Fruit fly (Drosophila melanogaster) whole organism: Measurements from ENCODE around the gene CG4611.

ENCODE experiments used
- CG8478 ChIP-seq: fragments of >200 bp; optimal IDR thresholded peaks from 2 replicates; lab custom pipeline; 2018; ENCODE audit warnings: inconsistent platforms
- Dll ChIP-seq: fragments of >200 bp; optimal IDR thresholded peaks from 2 replicates; lab custom pipeline; 2017
- EcR ChIP-seq, 2 experiments: fragments of >200 bp; optimal IDR thresholded peaks; 2 replicates each; lab custom pipeline; 2017; ENCODE audit warnings: missing biosample characterization in 2 of 2, missing genetic modification characterization in 2 of 2, missing genetic modification reagents in 2 of 2
- pan ChIP-seq: fragments of >200 bp; optimal IDR thresholded peaks from 2 replicates; lab custom pipeline; 2017
- psq ChIP-seq: fragments of >200 bp; optimal IDR thresholded peaks from 2 replicates; lab custom pipeline; 2017
- usp ChIP-seq: fragments of >200 bp; optimal IDR thresholded peaks from 2 replicates; lab custom pipeline; 2017; ENCODE audit warnings: missing biosample characterization, missing genetic modification characterization, mixed read lengths

The CG4611 gene

DNA sequence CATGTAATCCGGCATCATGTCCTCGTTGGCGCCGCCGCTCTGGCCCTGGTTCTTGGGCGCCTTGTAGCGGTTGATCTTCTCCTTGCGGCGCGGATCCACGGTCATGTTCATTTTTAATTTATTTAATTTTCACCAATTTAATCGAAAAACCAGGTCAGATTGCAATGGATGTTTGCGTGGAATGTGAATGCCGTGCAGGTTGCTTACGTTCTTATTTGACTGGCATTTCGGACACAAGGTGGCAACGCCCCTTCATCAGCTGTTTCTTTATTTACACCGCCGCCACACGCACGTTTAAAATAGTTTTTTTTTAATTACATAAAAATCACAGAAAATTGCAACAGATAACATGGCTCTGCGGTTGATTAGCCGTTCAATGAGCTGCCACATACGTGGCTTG is at the start of gene CG4611, which contains the start of gene CG10674:
CG4611 (plus strand) TSS at position 254 of the 400 bp plus-strand sequence.
CG10674 (minus strand) TSS at position 170 of the 400 bp plus-strand sequence.
- TF ChIP-seq CG8478 (no peak), EcR (GFP tag; optimal IDR thresholded peaks at IDR 0.05; lab: Kevin White, UChicago) (no peak), psq (lab: Kevin White, UChicago) (no peak), Dll (no peak), pan (lab: Kevin White, UChicago) (no peak), usp (GFP tag; lab: Kevin White, UChicago) (no peak)

DNA sequence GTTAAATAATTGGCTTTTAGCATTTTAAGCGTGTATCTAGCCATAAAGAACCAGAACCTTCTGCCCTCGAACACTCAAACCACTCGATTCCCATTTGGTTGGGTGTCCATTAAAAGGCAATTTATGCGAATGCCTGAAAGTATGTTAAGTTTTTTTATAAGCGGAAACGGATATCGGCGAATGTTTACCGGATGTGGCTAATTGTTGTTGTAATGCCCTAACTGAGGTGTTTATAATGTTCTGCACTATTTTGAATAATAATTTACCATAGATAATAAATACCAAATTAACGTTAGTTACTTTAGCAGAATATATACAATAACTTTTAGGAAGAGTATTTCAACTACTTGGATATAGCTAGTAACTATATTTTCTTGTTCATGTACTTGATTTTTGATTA is 39.5 kb upstream of the CG4611 start:
- no peak for TF ChIP-seq pan (lab: Kevin White, UChicago)
- TF ChIP-seq usp (GFP tag; lab: Kevin White, UChicago): no peak
- no peak for TF ChIP-seq EcR (GFP tag; optimal IDR thresholded peaks at IDR 0.05; lab: Kevin White, UChicago)
- TF ChIP-seq Dll: no peak
- TF ChIP-seq CG8478: no peak
- no peak for TF ChIP-seq psq (lab: Kevin White, UChicago)

DNA sequence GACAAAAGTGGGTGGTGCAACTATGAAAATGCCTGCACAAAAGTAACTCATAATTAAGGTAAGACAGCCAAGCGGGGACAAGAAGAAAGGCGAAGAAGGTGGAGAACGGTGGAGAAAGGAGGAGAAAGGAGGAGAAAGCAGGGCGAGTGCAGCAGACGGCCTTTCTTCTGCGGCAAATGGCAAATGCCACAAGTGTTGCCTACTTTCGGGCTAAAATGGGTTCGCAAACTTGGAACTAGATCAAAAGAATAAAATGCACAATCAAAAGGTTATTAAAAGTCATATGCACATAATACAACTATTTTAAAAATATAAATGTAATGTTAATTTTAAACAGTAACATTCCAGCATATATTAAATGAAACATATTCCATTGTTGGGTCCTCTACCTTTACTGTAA is 34.1 kb upstream of the CG4611 start:
- TF ChIP-seq psq (lab: Kevin White, UChicago): no peak
- no peak for TF ChIP-seq pan (lab: Kevin White, UChicago)
- no peak for TF ChIP-seq EcR (GFP tag; optimal IDR thresholded peaks at IDR 0.05; lab: Kevin White, UChicago)
- no peak for TF ChIP-seq usp (GFP tag; lab: Kevin White, UChicago)
- TF ChIP-seq CG8478: no peak
- TF ChIP-seq Dll: no peak

DNA sequence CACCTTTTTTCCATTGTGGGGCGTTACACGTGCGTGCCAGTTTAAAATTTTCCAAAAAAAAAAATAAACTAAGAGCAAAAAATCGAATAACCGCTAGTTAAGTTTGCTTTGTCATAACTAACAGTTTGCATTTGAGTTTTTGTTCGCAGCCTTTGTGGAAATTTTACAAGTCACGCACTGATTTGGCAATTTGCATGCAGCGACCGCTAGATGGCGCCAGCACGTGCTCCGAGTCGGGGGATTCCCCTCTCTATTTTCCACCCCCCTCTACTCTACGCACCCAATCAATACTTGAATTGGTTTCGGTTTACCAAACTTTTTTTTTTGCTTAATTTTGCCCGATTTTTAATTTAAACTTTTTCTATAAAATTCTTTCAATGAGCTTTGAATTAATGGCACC is 11.0 kb upstream of the CG4611 start:
- TF ChIP-seq psq (lab: Kevin White, UChicago): no peak

DNA sequence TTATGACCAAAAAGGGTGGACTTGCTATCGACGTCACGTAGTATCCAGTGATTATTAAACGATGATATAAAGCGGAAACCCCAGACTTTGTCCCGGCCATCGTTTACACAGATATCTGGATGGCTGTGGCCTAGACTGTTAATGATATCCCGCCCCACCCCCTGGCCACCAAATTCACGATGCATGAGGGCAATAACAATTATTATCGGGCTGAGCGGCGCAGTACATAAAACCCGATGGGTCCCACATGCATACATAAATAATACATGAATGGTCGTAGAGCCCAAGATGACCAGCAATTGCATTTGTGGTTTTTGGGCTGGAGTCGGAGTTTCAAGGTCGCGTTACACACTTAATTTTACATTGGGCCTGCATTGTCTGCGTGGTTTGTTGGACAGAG is 8.6 kb upstream of the CG4611 start:
- TF ChIP-seq CG8478 (no peak), Dll (no peak), pan (lab: Kevin White, UChicago) (no peak), usp (GFP tag; lab: Kevin White, UChicago) (no peak), EcR (GFP tag; optimal IDR thresholded peaks at IDR 0.05; lab: Kevin White, UChicago) (no peak), psq (lab: Kevin White, UChicago) (no peak)

DNA sequence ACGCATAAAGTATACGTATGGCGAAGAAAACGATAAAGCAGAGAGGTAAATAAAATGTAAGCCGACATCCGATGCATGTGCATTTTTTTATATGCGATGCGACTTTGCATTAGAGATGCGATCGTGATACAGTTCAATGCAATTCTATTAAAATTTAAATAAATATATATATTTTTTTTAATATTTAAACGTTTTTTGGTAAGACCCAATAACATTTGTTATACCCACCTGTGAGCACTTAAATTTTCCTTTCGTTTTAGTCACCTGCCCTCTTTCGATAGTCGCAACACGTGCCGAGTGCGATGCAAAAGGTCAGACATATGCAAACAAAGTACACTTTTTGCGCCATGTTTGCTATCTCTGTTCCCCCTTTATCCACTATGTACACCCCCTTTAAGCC is 8.0 kb upstream of the CG4611 start:
- TF ChIP-seq CG8478 (no peak), pan (lab: Kevin White, UChicago) (no peak), usp (GFP tag; lab: Kevin White, UChicago) (no peak), psq (lab: Kevin White, UChicago) (no peak), EcR (GFP tag; optimal IDR thresholded peaks at IDR 0.05; lab: Kevin White, UChicago) (no peak), Dll (no peak)

DNA sequence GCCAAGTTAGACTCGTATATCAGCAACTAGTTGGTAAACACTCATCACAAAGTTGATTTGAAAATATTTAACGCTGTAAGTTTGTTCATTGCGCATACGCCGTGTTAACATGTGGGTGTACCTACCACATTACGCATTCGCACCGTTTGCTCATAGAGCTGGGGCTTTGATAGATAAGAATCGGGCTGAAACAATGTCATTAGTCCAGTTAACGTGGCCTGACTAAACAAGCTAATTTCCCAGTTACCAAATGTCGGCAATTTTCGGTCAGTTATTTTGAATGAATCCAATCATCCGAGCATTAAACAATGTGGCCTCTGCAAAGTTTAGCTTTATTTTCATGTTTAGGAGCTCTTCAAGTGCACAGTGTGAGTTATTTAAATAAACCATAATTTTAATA is 7.0 kb upstream of the CG4611 start, which contains the start of gene CG4597:
CG4597 (plus strand) TSS at position 301 of the 400 bp plus-strand sequence.
- no peak for TF ChIP-seq pan (lab: Kevin White, UChicago)
- no peak for TF ChIP-seq usp (GFP tag; lab: Kevin White, UChicago)
- TF ChIP-seq psq (lab: Kevin White, UChicago): no peak
- no peak for TF ChIP-seq CG8478
- TF ChIP-seq EcR (GFP tag; optimal IDR thresholded peaks at IDR 0.05; lab: Kevin White, UChicago): no peak
- TF ChIP-seq Dll: no peak

- TF ChIP-seq Dll (no peak), EcR (GFP tag; optimal IDR thresholded peaks at IDR 0.05; lab: Kevin White, UChicago) (no peak), CG8478 (no peak)
These were observed 5.7 kb upstream of the CG4611 start for dm6 chr3L:5130508-5130907.

dm6 chr3L:5131245-5131644 is 4.9 kb upstream of the CG4611 start, which contains the start of gene CG15212:
TSS of gene CG15212 (plus strand) at chr3L:5131545.
- no peak for TF ChIP-seq usp (GFP tag; lab: Kevin White, UChicago)

- TF ChIP-seq pan (lab: Kevin White, UChicago): no peak
- TF ChIP-seq psq (lab: Kevin White, UChicago): no peak
- TF ChIP-seq Dll: no peak
- TF ChIP-seq usp (GFP tag; lab: Kevin White, UChicago): no peak
- no peak for TF ChIP-seq EcR (GFP tag; optimal IDR thresholded peaks at IDR 0.05; lab: Kevin White, UChicago)
- TF ChIP-seq CG8478: no peak
These were observed 3.2 kb upstream of the CG4611 start, which contains the start of gene CG15213 for dm6 chr3L:5132966-5133365. TSS of gene CG15213 (minus strand) at chr3L:5133220.

- TF ChIP-seq Dll (no peak), CG8478 (no peak)
These were observed 2.3 kb upstream of the CG4611 start, which contains the start of gene Yod1 for dm6 chr3L:5133704-5134430. TSS of gene Yod1 (plus strand) at chr3L:5133871.

- TF ChIP-seq usp (GFP tag; lab: Kevin White, UChicago): no peak
- no peak for TF ChIP-seq psq (lab: Kevin White, UChicago)
- no peak for TF ChIP-seq Dll
- TF ChIP-seq EcR (GFP tag; optimal IDR thresholded peaks at IDR 0.05; lab: Kevin White, UChicago): no peak
- no peak for TF ChIP-seq pan (lab: Kevin White, UChicago)
- no peak for TF ChIP-seq CG8478
These were observed 3.1 kb downstream of the CG4611 start, which contains the start of the genes Tcs5 and CHMP2B for dm6 chr3L:5139312-5139711. TSS of gene Tcs5 (minus strand) at chr3L:5139395. TSS of gene CHMP2B (plus strand) at chr3L:5139619.
